Fruit fly (Drosophila melanogaster) whole organism, embryonic: Measurements from ENCODE around the gene BuGZ.

Experiments
- Awh ChIP-seq: fragments of 200-800 bp; sonication (Bioruptor generic); IDR thresholded peaks from 2 replicates; pipeline ENCODE4, ENCODE4 v1.3.6; 2022; ENCODE audit warnings: missing biosample characterization, missing genetic modification characterization
- CG10267 ChIP-seq: fragments of 200-800 bp; sonication (Bioruptor generic); optimal IDR thresholded peaks from 2 replicates; lab custom pipeline; 2018; ENCODE audit warnings: missing biosample characterization, mild to moderate bottlenecking, missing genetic modification characterization, moderate library complexity
- CG10274 ChIP-seq: fragments of 200-800 bp; sonication (Bioruptor generic); optimal IDR thresholded peaks from 3 replicates; lab custom pipeline; 2017; ENCODE audit warnings: missing biosample characterization, mild to moderate bottlenecking, missing genetic modification characterization
- CG11723 ChIP-seq: fragments of 200-800 bp; sonication (Bioruptor generic); optimal IDR thresholded peaks from 2 replicates; lab custom pipeline; 2017; ENCODE audit warnings: missing biosample characterization, mild to moderate bottlenecking, missing genetic modification characterization
- CG12219 ChIP-seq: fragments of 200-800 bp; sonication (Bioruptor generic); optimal IDR thresholded peaks from 3 replicates; lab custom pipeline; 2018; ENCODE audit warnings: missing biosample characterization, mild to moderate bottlenecking, missing genetic modification characterization
- CG13123 ChIP-seq: fragments of 200-800 bp; sonication (Bioruptor generic); optimal IDR thresholded peaks from 2 replicates; lab custom pipeline; 2016; ENCODE audit warnings: missing biosample characterization, missing genetic modification characterization
- CG13296 ChIP-seq: fragments of 200-800 bp; sonication (Bioruptor generic); optimal IDR thresholded peaks from 3 replicates; lab custom pipeline; 2018; ENCODE audit warnings: missing biosample characterization, mild to moderate bottlenecking, missing genetic modification characterization
- CG13424 ChIP-seq: fragments of 200-800 bp; sonication (Bioruptor generic); optimal IDR thresholded peaks from 2 replicates; lab custom pipeline; 2019; ENCODE audit warnings: missing biosample characterization, mild to moderate bottlenecking, missing genetic modification characterization, moderate library complexity
- CG13775 ChIP-seq: fragments of 200-800 bp; sonication (Bioruptor generic); optimal IDR thresholded peaks from 3 replicates; lab custom pipeline; 2017; ENCODE audit warnings: missing biosample characterization, mild to moderate bottlenecking, missing genetic modification characterization
- CG14667 ChIP-seq: fragments of 200-800 bp; sonication (Bioruptor generic); IDR thresholded peaks from 2 replicates; pipeline ENCODE4 v1.3.6; 2022; ENCODE audit warnings: missing biosample characterization, missing genetic modification characterization
- CG17359 ChIP-seq: fragments of 200-800 bp; sonication (Bioruptor generic); optimal IDR thresholded peaks from 3 replicates; lab custom pipeline; 2018; ENCODE audit warnings: missing biosample characterization, mild to moderate bottlenecking, missing genetic modification characterization, moderate library complexity
- CG17802 ChIP-seq: fragments of 200-800 bp; sonication (Bioruptor generic); optimal IDR thresholded peaks from 2 replicates; lab custom pipeline; 2018; ENCODE audit warnings: missing biosample characterization, mild to moderate bottlenecking, missing genetic modification characterization, moderate library complexity
- CG18011 ChIP-seq: fragments of 200-800 bp; sonication (Bioruptor generic); optimal IDR thresholded peaks from 2 replicates; lab custom pipeline; 2017; ENCODE audit warnings: missing biosample characterization, missing genetic modification characterization, mild to moderate bottlenecking, moderate library complexity, missing genotype
- CG18619 ChIP-seq: fragments of 200-800 bp; sonication (Bioruptor generic); optimal IDR thresholded peaks from 3 replicates; lab custom pipeline; 2017; ENCODE audit warnings: missing biosample characterization, mild to moderate bottlenecking, missing genetic modification characterization
- CG31441 ChIP-seq: fragments of 200-800 bp; sonication (Bioruptor generic); IDR thresholded peaks from 2 replicates; pipeline ENCODE4 v1.3.6; 2022; ENCODE audit warnings: missing biosample characterization, missing genetic modification characterization
- CG3726 ChIP-seq: fragments of 200-800 bp; sonication (Bioruptor generic); IDR thresholded peaks from 3 replicates; pipeline ENCODE4, ENCODE4 v1.3.6; 2022; ENCODE audit warnings: missing biosample characterization, missing genetic modification characterization
- CG4328 ChIP-seq: fragments of 200-800 bp; sonication (Bioruptor generic); optimal IDR thresholded peaks from 3 replicates; lab custom pipeline; 2017; ENCODE audit warnings: missing biosample characterization, missing genetic modification reagents, missing genetic modification characterization
- CG6854 ChIP-seq: fragments of 200-800 bp; sonication (Bioruptor generic); optimal IDR thresholded peaks from 3 replicates; lab custom pipeline; 2017; ENCODE audit warnings: missing biosample characterization, mild to moderate bottlenecking, missing genetic modification characterization
- CG7271 ChIP-seq: fragments of 200-800 bp; sonication (Bioruptor generic); optimal IDR thresholded peaks from 2 replicates; lab custom pipeline; 2018; ENCODE audit warnings: missing biosample characterization, mild to moderate bottlenecking, missing genetic modification characterization, moderate library complexity
- CG8924 ChIP-seq: fragments of 200-800 bp; optimal IDR thresholded peaks from 3 replicates; lab custom pipeline; 2019; ENCODE audit warnings: missing biosample characterization, mild to moderate bottlenecking, missing genetic modification characterization, moderate library complexity
- CG9727 ChIP-seq: fragments of 200-800 bp; sonication (Bioruptor generic); optimal IDR thresholded peaks from 3 replicates; lab custom pipeline; 2017; ENCODE audit warnings: missing biosample characterization, mild to moderate bottlenecking, missing genetic modification characterization
- CoRest ChIP-seq: fragments of 200-800 bp; sonication (Bioruptor generic); optimal IDR thresholded peaks from 3 replicates; lab custom pipeline; 2018; ENCODE audit warnings: missing biosample characterization, mild to moderate bottlenecking, missing genetic modification characterization, moderate library complexity
- Elba2 ChIP-seq: fragments of 200-800 bp; sonication (Bioruptor generic); optimal IDR thresholded peaks from 3 replicates; lab custom pipeline; 2016; ENCODE audit warnings: missing biosample characterization, missing genetic modification characterization
- Jarid2 ChIP-seq: fragments of 200-800 bp; sonication (Bioruptor generic); optimal IDR thresholded peaks from 3 replicates; lab custom pipeline; 2017; ENCODE audit warnings: mild to moderate bottlenecking, missing biosample characterization, missing genetic modification reagents, missing genetic modification characterization
- Pdp1 ChIP-seq, 2 experiments: fragments of 200-800 bp; sonication (Bioruptor generic); optimal IDR thresholded peaks; 3 replicates each; lab custom pipeline; 2016; ENCODE audit warnings: missing biosample characterization in 2 of 2, missing genetic modification characterization in 2 of 2, mild to moderate bottlenecking in 1 of 2, moderate library complexity in 1 of 2
- Poxn ChIP-seq: fragments of 200-800 bp; sonication (Bioruptor generic); IDR thresholded peaks from 2 replicates; pipeline ENCODE4 v1.3.6; 2022; ENCODE audit warnings: missing biosample characterization, missing genetic modification characterization
- Ssrp ChIP-seq: fragments of 200-800 bp; sonication (Bioruptor generic); optimal IDR thresholded peaks from 2 replicates; lab custom pipeline; 2018; ENCODE audit warnings: missing biosample characterization, mild to moderate bottlenecking, missing genetic modification characterization, moderate library complexity
- al ChIP-seq: fragments of 200-800 bp; sonication (Bioruptor generic); IDR thresholded peaks from 2 replicates; pipeline ENCODE4 v1.3.6; 2022; ENCODE audit warnings: missing biosample characterization, missing genetic modification characterization
- ase ChIP-seq: fragments of 200-800 bp; sonication (Bioruptor generic); IDR thresholded peaks from 3 replicates; pipeline ENCODE4 v1.3.6; 2022; ENCODE audit warnings: missing biosample characterization, missing genetic modification characterization
- br ChIP-seq: fragments of >200 bp; optimal IDR thresholded peaks from 2 replicates; lab custom pipeline; 2017
- cad ChIP-seq: fragments of >200 bp; optimal IDR thresholded peaks from 2 replicates; lab custom pipeline; 2017; ENCODE audit warnings: missing biosample characterization, missing genetic modification characterization
- chif ChIP-seq, 2 experiments: fragments of 200-800 bp; sonication (Bioruptor generic); optimal IDR thresholded peaks; 3 replicates each; lab custom pipeline; 2016; ENCODE audit warnings: missing biosample characterization in 2 of 2, missing genetic modification characterization in 2 of 2
- chinmo ChIP-seq: fragments of 200-800 bp; sonication (Bioruptor generic); IDR thresholded peaks from 4 replicates; pipeline ENCODE4 v1.3.6; 2022; ENCODE audit warnings: missing biosample characterization, missing genetic modification characterization; ENCODE audit not compliant: partially characterized antibody
- cwo ChIP-seq: fragments of 200-800 bp; sonication (Bioruptor generic); optimal IDR thresholded peaks from 3 replicates; lab custom pipeline; 2017; ENCODE audit warnings: missing biosample characterization, missing genetic modification characterization, mild to moderate bottlenecking, moderate library complexity, missing genetic modification reagents
- da ChIP-seq: fragments of 200-800 bp; sonication (Bioruptor generic); optimal IDR thresholded peaks from 2 replicates; lab custom pipeline; 2016; ENCODE audit warnings: missing biosample characterization, missing genetic modification characterization
- danr ChIP-seq: fragments of 200-800 bp; sonication (Bioruptor generic); IDR thresholded peaks from 2 replicates; pipeline ENCODE4 v1.3.6; 2022; ENCODE audit warnings: missing biosample characterization, missing genetic modification characterization
- ftz-f1 ChIP-seq: fragments of 200-800 bp; sonication (Bioruptor generic); optimal IDR thresholded peaks from 2 replicates; lab custom pipeline; 2016; ENCODE audit warnings: missing biosample characterization, missing genetic modification characterization
- her ChIP-seq: fragments of 200-800 bp; sonication (Bioruptor generic); optimal IDR thresholded peaks from 2 replicates; lab custom pipeline; 2016; ENCODE audit warnings: missing biosample characterization, missing genetic modification characterization
- lmd ChIP-seq: fragments of 200-800 bp; sonication (Bioruptor generic); IDR thresholded peaks from 2 replicates; pipeline ENCODE4 v1.3.6; 2022; ENCODE audit warnings: missing biosample characterization, missing genetic modification characterization
- mam ChIP-seq: fragments of 200-800 bp; sonication (Bioruptor generic); optimal IDR thresholded peaks from 3 replicates; lab custom pipeline; 2016; ENCODE audit warnings: missing biosample characterization, missing genetic modification characterization
- onecut ChIP-seq: fragments of 200-800 bp; sonication (Bioruptor generic); IDR thresholded peaks from 2 replicates; pipeline ENCODE4 v1.3.6; 2022; ENCODE audit warnings: missing biosample characterization, missing genetic modification characterization
- pho ChIP-seq: fragments of 200-800 bp; sonication (Bioruptor generic); optimal IDR thresholded peaks from 2 replicates; lab custom pipeline; 2016; ENCODE audit warnings: missing biosample characterization, missing genetic modification characterization
- sc ChIP-seq, 3 experiments: fragments of >200 bp in 2 of 3; fragments of 200-800 bp in 1 of 3; sonication (Bioruptor generic) in 1 of 3; optimal IDR thresholded peaks; 2 replicates in 2 of 3; 3 replicates in 1 of 3; lab custom pipeline; 2017; ENCODE audit warnings: mild to moderate bottlenecking in 1 of 3, missing biosample characterization in 1 of 3, missing genetic modification characterization in 1 of 3, missing genetic modification reagents in 1 of 3
- sens ChIP-seq: fragments of 200-800 bp; sonication (Bioruptor generic); peaks from one replicate; lab custom pipeline; 2016; ENCODE audit warnings: missing biosample characterization, missing genetic modification characterization
- slou ChIP-seq: fragments of 200-800 bp; sonication (Bioruptor generic); optimal IDR thresholded peaks from 3 replicates; lab custom pipeline; 2016; ENCODE audit warnings: missing biosample characterization, missing genetic modification characterization
- so ChIP-seq: fragments of 200-800 bp; sonication (Bioruptor generic); IDR thresholded peaks from 3 replicates; pipeline ENCODE4 v1.3.6; 2022; ENCODE audit warnings: missing biosample characterization, missing genetic modification characterization
- tna ChIP-seq: fragments of 200-800 bp; sonication (Bioruptor generic); IDR thresholded peaks from 2 replicates; pipeline ENCODE4 v1.3.6; 2022; ENCODE audit warnings: missing biosample characterization, missing genetic modification characterization; ENCODE audit not compliant: partially characterized antibody
- z ChIP-seq: fragments of 200-800 bp; sonication (Bioruptor generic); IDR thresholded peaks from 3 replicates; pipeline ENCODE4 v1.3.6; 2022; ENCODE audit warnings: missing biosample characterization, missing genetic modification characterization

BuGZ gene

dm6 chr2L:16720707-16721700, 22.2 kb upstream of the BuGZ start (continued):
- peak; percentile 94 for TF ChIP-seq CG3726
- peak; percentile 67 for TF ChIP-seq CG17802 (tag; lab: Kevin White, UChicago)
- TF ChIP-seq sens (GFP tag; lab: Kevin White, UChicago): peak; percentile 98
- peak; percentile 88 for TF ChIP-seq onecut (GFP tag; lab: Robert Waterston, UW)
- TF ChIP-seq da (GFP tag; lab: Kevin White, UChicago): peak; percentile 67
- TF ChIP-seq CG17359 (tag; lab: Kevin White, UChicago): peak; percentile 98
- peak; percentile 90 for TF ChIP-seq lmd (GFP tag; lab: Robert Waterston, UW)
- TF ChIP-seq her (GFP tag; lab: Kevin White, UChicago): peak; percentile 25
- peak; percentile 79 to 87 for TF ChIP-seq Pdp1 (GFP tag; optimal IDR thresholded peaks at IDR 0.05; lab: Kevin White, UChicago)
- TF ChIP-seq cwo (GFP tag; lab: Kevin White, UChicago): peak; percentile 86
- TF ChIP-seq ase (GFP tag; lab: Robert Waterston, UW): peak; percentile 95
- TF ChIP-seq Elba2: peak; percentile 85
- TF ChIP-seq CG6854: peak; percentile 84
- TF ChIP-seq CG14667 (GFP tag; lab: Robert Waterston, UW): peak; percentile 93
- TF ChIP-seq CG13775 (GFP tag; lab: Kevin White, UChicago): peak; percentile 77
- peak; percentile 88 for TF ChIP-seq CG13424 (tag; lab: Kevin White, UChicago)
- TF ChIP-seq ftz-f1: no peak
- TF ChIP-seq tna (GFP tag; lab: Robert Waterston, UW): peak; percentile 10; the same call in 1 of the 2 replicates
- peak; percentile 59 to 87 for TF ChIP-seq chif (GFP tag; optimal IDR thresholded peaks at IDR 0.05; lab: Kevin White, UChicago)
- no peak for TF ChIP-seq sc (optimal IDR thresholded peaks at IDR 0.05; lab: Kevin White, UChicago)
- peak; percentile 74 for TF ChIP-seq sc (GFP tag; optimal IDR thresholded peaks at IDR 0.05; lab: Kevin White, UChicago)
- TF ChIP-seq CG10274: peak; percentile 75
- TF ChIP-seq CG18619: peak; percentile 84
- peak; percentile 56 for TF ChIP-seq mam
- peak; percentile 88 for TF ChIP-seq CG8924 (tag; lab: Kevin White, UChicago)
- peak; percentile 95 for TF ChIP-seq CG7271 (tag; lab: Kevin White, UChicago)
- TF ChIP-seq z: peak; percentile 62
- peak; percentile 94 for TF ChIP-seq CG31441 (GFP tag; lab: Robert Waterston, UW)
- peak; percentile 68 for TF ChIP-seq CG12219 (GFP tag; lab: Kevin White, UChicago)
- TF ChIP-seq slou: peak; percentile 87
- peak; percentile 85 for TF ChIP-seq CG13296
- TF ChIP-seq Jarid2: peak; percentile 79
- peak; percentile 34; the same call in 1 of the 2 replicates for TF ChIP-seq Poxn (GFP tag; lab: Robert Waterston, UW)
- peak; percentile 85 for TF ChIP-seq CG10267 (tag; lab: Kevin White, UChicago)
- peak; percentile 81 for TF ChIP-seq danr
- peak; percentile 81 for TF ChIP-seq CG13123 (GFP tag; lab: Kevin White, UChicago)
- peak; percentile 93 for TF ChIP-seq CoRest (tag; lab: Kevin White, UChicago)
- peak; percentile 81 for TF ChIP-seq al (GFP tag; lab: Robert Waterston, UW)
- peak; percentile 94 for TF ChIP-seq Ssrp (tag; lab: Kevin White, UChicago)
- no peak for TF ChIP-seq br (lab: Kevin White, UChicago)
- TF ChIP-seq CG9727: peak; percentile 97
- TF ChIP-seq chinmo (GFP tag; lab: Robert Waterston, UW): peak; percentile 88
- TF ChIP-seq so (GFP tag; lab: Robert Waterston, UW): peak; percentile 94
- TF ChIP-seq CG11723 (GFP tag; lab: Kevin White, UChicago): peak; percentile 84
- TF ChIP-seq CG4328 (GFP tag; lab: Kevin White, UChicago): peak; percentile 77
- TF ChIP-seq Awh (GFP tag; lab: Robert Waterston, UW): peak; percentile 98
- no peak for TF ChIP-seq cad (GFP tag; lab: Kevin White, UChicago)
- TF ChIP-seq CG18011: no peak
- TF ChIP-seq pho: peak; percentile 79
